Worm (Caenorhabditis elegans): ENCODE measurements around the gene T07F10.5.

DNA sequence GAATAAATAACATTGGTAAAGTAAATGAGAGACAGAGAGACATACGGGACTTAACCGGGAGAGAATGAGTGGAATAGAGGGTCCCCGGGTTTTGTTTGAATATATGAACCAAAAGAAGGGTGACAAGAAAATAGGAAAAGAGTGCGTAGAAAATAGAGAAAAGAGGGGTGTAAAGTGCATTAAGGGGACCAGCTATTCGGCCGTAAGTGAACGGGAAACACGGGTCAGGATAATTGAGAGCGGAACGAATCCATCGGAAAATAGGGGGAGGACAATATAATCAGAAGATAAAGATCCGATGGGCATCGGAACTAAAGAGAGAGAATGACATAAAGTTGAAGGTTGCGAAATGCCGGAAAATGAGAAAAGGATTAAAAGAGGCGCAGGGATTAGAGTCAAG lies 31.6 kb downstream of the T07F10.5 start:
- TF ChIP-seq mes-4 (tag; optimal IDR thresholded peaks at IDR 0.05) (no peak), ceh-58 (GFP tag; IDR thresholded peaks at IDR 0.05) (no peak)
